Worm (Caenorhabditis elegans) whole organism, L4 larva: ENCODE data around the gene C11E4.8.
A peak's percentile ranks its signal among the peaks of the same experiment; 100 is the strongest.

Source experiments
- D1046.2 ChIP-seq: fragments of 200-800 bp; sonication (Bioruptor generic); IDR thresholded peaks from 2 replicates; pipeline ENCODE4 v1.3.6; 2022; ENCODE audit warnings: missing genetic modification characterization, missing compliant biosample characterization
- F26F4.8 ChIP-seq: fragments of 200-800 bp; sonication (Bioruptor generic); conservative IDR thresholded peaks from 2 replicates; pipeline ENCODE4 v1.3.6; 2022; ENCODE audit warnings: missing genetic modification characterization, missing compliant biosample characterization
- T20F7.1 ChIP-seq: fragments of 200-800 bp; sonication (Bioruptor generic); optimal IDR thresholded peaks from 2 replicates; lab custom pipeline; 2018; ENCODE audit warnings: mild to moderate bottlenecking, missing genetic modification characterization, missing compliant biosample characterization
- Y5F2A.4 ChIP-seq: fragments of 200-800 bp; sonication (Bioruptor generic); optimal IDR thresholded peaks from 2 replicates; lab custom pipeline; 2018; ENCODE audit warnings: mild to moderate bottlenecking, missing genetic modification characterization, missing compliant biosample characterization
- Y75B8A.6 ChIP-seq: fragments of 200-800 bp; sonication (Bioruptor generic); IDR thresholded peaks from 2 replicates; pipeline ENCODE4 v1.3.6; 2022; ENCODE audit warnings: missing genetic modification reagents, missing genetic modification characterization, missing compliant biosample characterization
- ZK546.5 ChIP-seq, 2 experiments: sonication (generic microtip); optimal IDR thresholded peaks; 2 replicates each; lab custom pipeline; 2017; ENCODE audit warnings: missing biosample characterization in 2 of 2, missing genetic modification characterization in 2 of 2
- aha-1 ChIP-seq: fragments of 150-350 bp; peaks from one replicate; lab custom pipeline; 2014; ENCODE audit warnings: missing biosample characterization, missing genetic modification characterization
- aly-2 ChIP-seq: sonication (generic microtip); optimal IDR thresholded peaks from 2 replicates; lab custom pipeline; 2018; ENCODE audit warnings: missing biosample characterization, missing genetic modification characterization
- arid-1 ChIP-seq: fragments of 200-800 bp; sonication (Bioruptor generic); conservative IDR thresholded peaks from 2 replicates; pipeline ENCODE4 v1.3.6; 2022; ENCODE audit warnings: missing genetic modification reagents, missing genetic modification characterization, missing compliant biosample characterization
- attf-4 ChIP-seq: sonication (generic microtip); optimal IDR thresholded peaks from 3 replicates; lab custom pipeline; 2017; ENCODE audit warnings: missing biosample characterization, missing genetic modification characterization
- ceh-28 ChIP-seq: fragments of 150-350 bp; optimal IDR thresholded peaks from 2 replicates; lab custom pipeline; 2014; ENCODE audit warnings: missing biosample characterization, missing genetic modification reagents, missing genetic modification characterization
- ceh-32 ChIP-seq: sonication (generic microtip); optimal IDR thresholded peaks from 2 replicates; lab custom pipeline; 2016; ENCODE audit warnings: mild to moderate bottlenecking, missing genetic modification characterization, missing compliant biosample characterization; ENCODE audit not compliant: poor library complexity
- daf-12 ChIP-seq: fragments of 150-350 bp; optimal IDR thresholded peaks from 2 replicates; lab custom pipeline; 2014; ENCODE audit warnings: missing biosample characterization, missing genetic modification reagents, missing genetic modification characterization
- daf-19 ChIP-seq: fragments of 200-800 bp; sonication (Bioruptor generic); conservative IDR thresholded peaks from 2 replicates; pipeline ENCODE4 v1.3.6; 2022; ENCODE audit warnings: missing genetic modification characterization, missing compliant biosample characterization
- daf-8 ChIP-seq: fragments of 200-800 bp; sonication (Bioruptor generic); IDR thresholded peaks from 2 replicates; pipeline ENCODE4 v1.3.6; 2022; ENCODE audit warnings: missing genetic modification characterization, missing compliant biosample characterization
- duxl-1 ChIP-seq: sonication (generic microtip); optimal IDR thresholded peaks from 2 replicates; lab custom pipeline; 2016; ENCODE audit warnings: mild to moderate bottlenecking, missing genetic modification characterization, moderate library complexity, missing compliant biosample characterization; ENCODE audit not compliant: poor library complexity
- dve-1 ChIP-seq: sonication (generic microtip); optimal IDR thresholded peaks from 2 replicates; lab custom pipeline; 2017; ENCODE audit warnings: antibody characterized with exemption, mild to moderate bottlenecking, missing genetic modification characterization, missing compliant biosample characterization; ENCODE audit not compliant: insufficient read depth
- fos-1 ChIP-seq: fragments of 150-350 bp; optimal IDR thresholded peaks from 2 replicates; lab custom pipeline; 2014; ENCODE audit warnings: missing biosample characterization, missing genetic modification characterization
- gei-8 ChIP-seq: fragments of 200-800 bp; sonication (Bioruptor generic); optimal IDR thresholded peaks from 2 replicates; lab custom pipeline; 2018; ENCODE audit warnings: mild to moderate bottlenecking, missing genetic modification characterization, missing compliant biosample characterization
- hif-1 ChIP-seq, 2 experiments: sonication (generic microtip); optimal IDR thresholded peaks; 2 replicates each; lab custom pipeline; 2016 to 2017; ENCODE audit warnings: missing compliant biosample characterization in 2 of 2, missing genetic modification characterization in 2 of 2, missing genetic modification reagents in 2 of 2, missing genotype in 2 of 2, mild to moderate bottlenecking in 1 of 2
- hlh-11 ChIP-seq: fragments of 200-800 bp; sonication (Bioruptor generic); optimal IDR thresholded peaks from 2 replicates; lab custom pipeline; 2018; ENCODE audit warnings: mild to moderate bottlenecking, missing genetic modification characterization, missing compliant biosample characterization
- hlh-30 ChIP-seq: sonication (generic microtip); optimal IDR thresholded peaks from 2 replicates; lab custom pipeline; 2017; ENCODE audit warnings: antibody characterized with exemption, mild to moderate bottlenecking, missing genetic modification characterization, missing compliant biosample characterization; ENCODE audit not compliant: insufficient read depth
- lim-7 ChIP-seq: fragments of 200-800 bp; sonication (Bioruptor generic); IDR thresholded peaks from 2 replicates; pipeline ENCODE4 v1.3.6; 2022; ENCODE audit warnings: missing genetic modification characterization, missing compliant biosample characterization
- lsy-2 ChIP-seq, 2 experiments: fragments of 150-350 bp in 1 of 2; sonication (generic microtip) in 1 of 2; optimal IDR thresholded peaks; 2 replicates each; lab custom pipeline; 2014 to 2017; ENCODE audit warnings: missing biosample characterization in 2 of 2, missing genetic modification characterization in 2 of 2
- madf-9 ChIP-seq: fragments of 200-800 bp; sonication (Bioruptor generic); conservative IDR thresholded peaks from 2 replicates; pipeline ENCODE4 v1.3.6; 2022; ENCODE audit warnings: missing genetic modification reagents, missing genetic modification characterization, missing compliant biosample characterization
- mdl-1 ChIP-seq, 2 experiments: fragments of 150-350 bp in 1 of 2; sonication (generic microtip) in 1 of 2; optimal IDR thresholded peaks; 2 replicates each; lab custom pipeline; 2014 to 2017; ENCODE audit warnings: missing biosample characterization in 2 of 2, missing genetic modification characterization in 2 of 2
- mdt-29 ChIP-seq: fragments of 200-800 bp; sonication (Bioruptor generic); IDR thresholded peaks from 2 replicates; pipeline ENCODE4 v1.3.6; 2022; ENCODE audit warnings: missing genetic modification reagents, missing genetic modification characterization, missing compliant biosample characterization
- mep-1 ChIP-seq: fragments of 150-350 bp; sonication (generic microtip); optimal IDR thresholded peaks from 3 replicates; lab custom pipeline; 2014; ENCODE audit warnings: missing biosample characterization, missing genetic modification characterization
- mxl-2 ChIP-seq: fragments of 200-800 bp; sonication (Bioruptor generic); conservative IDR thresholded peaks from 2 replicates; pipeline ENCODE4 v1.3.6; 2022; ENCODE audit warnings: missing genetic modification reagents, missing genetic modification characterization, missing compliant biosample characterization
- mxl-3 ChIP-seq: fragments of 200-800 bp; sonication (Bioruptor generic); optimal IDR thresholded peaks from 2 replicates; lab custom pipeline; 2018; ENCODE audit warnings: mild to moderate bottlenecking, missing genetic modification characterization, missing compliant biosample characterization
- nhr-10 ChIP-seq: fragments of 150-350 bp; optimal IDR thresholded peaks from 2 replicates; lab custom pipeline; 2014; ENCODE audit warnings: missing biosample characterization, missing genetic modification characterization
- nhr-111 ChIP-seq: fragments of 200-800 bp; sonication (Bioruptor generic); optimal IDR thresholded peaks from 2 replicates; lab custom pipeline; 2018; ENCODE audit warnings: mild to moderate bottlenecking, missing genetic modification characterization, missing compliant biosample characterization
- nhr-237 ChIP-seq: sonication (generic microtip); optimal IDR thresholded peaks from 2 replicates; lab custom pipeline; 2017; ENCODE audit warnings: missing biosample characterization, missing genetic modification characterization
- nhr-25 ChIP-seq: sonication (generic microtip); optimal IDR thresholded peaks from 2 replicates; lab custom pipeline; 2017; ENCODE audit warnings: missing genetic modification characterization, mild to moderate bottlenecking, missing compliant biosample characterization, antibody characterized with exemption, moderate library complexity, borderline replicate concordance; ENCODE audit not compliant: insufficient read depth
- nhr-28 ChIP-seq: fragments of 150-350 bp; optimal IDR thresholded peaks from 2 replicates; lab custom pipeline; 2014; ENCODE audit warnings: missing biosample characterization, missing genetic modification characterization
- nhr-76 ChIP-seq: fragments of 150-350 bp; optimal IDR thresholded peaks from 2 replicates; lab custom pipeline; 2014; ENCODE audit warnings: missing biosample characterization, missing genetic modification characterization
- pha-4 ChIP-seq, 2 experiments: fragments of 150-350 bp in 1 of 2; fragments of 200-800 bp in 1 of 2; sonication (Bioruptor generic) in 1 of 2; IDR thresholded peaks in 1 of 2; optimal IDR thresholded peaks in 1 of 2; 2 replicates each; pipeline versions ENCODE4 v1.3.6 to Lab custom; 2014 to 2022; ENCODE audit warnings: missing genetic modification characterization in 2 of 2, missing genetic modification reagents in 2 of 2, missing biosample characterization in 1 of 2, missing compliant biosample characterization in 1 of 2
- pqm-1 ChIP-seq: sonication (generic microtip); optimal IDR thresholded peaks from 2 replicates; lab custom pipeline; 2017; ENCODE audit warnings: missing biosample characterization, missing genetic modification characterization
- rbr-2 ChIP-seq: sonication (generic microtip); optimal IDR thresholded peaks from 2 replicates; lab custom pipeline; 2016; ENCODE audit warnings: missing genotype, missing genetic modification characterization, missing compliant biosample characterization
- saeg-2 ChIP-seq: fragments of 200-800 bp; sonication (Bioruptor generic); IDR thresholded peaks from 2 replicates; pipeline ENCODE4 v1.3.6; 2022; ENCODE audit warnings: missing genetic modification reagents, missing genetic modification characterization, missing compliant biosample characterization
- skn-1 ChIP-seq: fragments of 150-350 bp; optimal IDR thresholded peaks from 2 replicates; lab custom pipeline; 2014; ENCODE audit warnings: missing biosample characterization, missing genetic modification characterization
- snpc-4 ChIP-seq: fragments of 150-350 bp; optimal IDR thresholded peaks from 2 replicates; lab custom pipeline; 2014; ENCODE audit warnings: missing biosample characterization, missing genetic modification characterization
- spr-1 ChIP-seq: sonication (generic microtip); optimal IDR thresholded peaks from 2 replicates; lab custom pipeline; 2016; ENCODE audit warnings: mild to moderate bottlenecking, missing genetic modification characterization, missing compliant biosample characterization
- tra-1 ChIP-seq: fragments of 200-800 bp; sonication (Bioruptor generic); IDR thresholded peaks from 2 replicates; pipeline ENCODE4 v1.3.6; 2022; ENCODE audit warnings: missing genetic modification reagents, missing genetic modification characterization, missing compliant biosample characterization
- unc-130 ChIP-seq: sonication (generic microtip); optimal IDR thresholded peaks from 2 replicates; lab custom pipeline; 2016; ENCODE audit warnings: missing genetic modification reagents, missing genetic modification characterization, missing compliant biosample characterization
- unc-62 ChIP-seq, 3 experiments: fragments of 150-350 bp in 1 of 3; sonication (generic microtip); optimal IDR thresholded peaks in 2 of 3; peaks in 1 of 3; 1 replicate in 1 of 3; 2 replicates in 2 of 3; lab custom pipeline; 2014 to 2017; ENCODE audit warnings: missing biosample characterization in 3 of 3, missing genetic modification characterization in 3 of 3, missing genetic modification reagents in 3 of 3, missing genotype in 1 of 3
- vab-7 ChIP-seq: fragments of 200-800 bp; sonication (Bioruptor generic); IDR thresholded peaks from 2 replicates; pipeline ENCODE4 v1.3.6; 2022; ENCODE audit warnings: missing genetic modification reagents, missing genetic modification characterization, missing compliant biosample characterization
- zip-11 ChIP-seq: fragments of 200-800 bp; sonication (Bioruptor generic); IDR thresholded peaks from 2 replicates; pipeline ENCODE4 v1.3.6; 2022; ENCODE audit warnings: missing genetic modification characterization, missing compliant biosample characterization
- ztf-11 ChIP-seq: fragments of 150-350 bp; optimal IDR thresholded peaks from 2 replicates; lab custom pipeline; 2014; ENCODE audit warnings: missing biosample characterization, missing genetic modification characterization
- ztf-7 ChIP-seq: fragments of 150-350 bp; optimal IDR thresholded peaks from 2 replicates; lab custom pipeline; 2014; ENCODE audit warnings: missing biosample characterization, missing genetic modification characterization

The C11E4.8 gene

ce11 chrX:9622609-9623008, 2.4 kb downstream of the C11E4.8 start (continued):
- TF ChIP-seq hif-1 (tag; optimal IDR thresholded peaks at IDR 0.05; lab: Kevin White, UChicago) (no peak), madf-9 (GFP tag; lab: Robert Waterston, UW) (no peak), daf-12 (tag; lab: Kevin White, UChicago) (no peak), pha-4 (GFP tag; IDR thresholded peaks at IDR 0.05; lab: Robert Waterston, UW) (peak; percentile 85), pha-4 (tag; optimal IDR thresholded peaks at IDR 0.05; lab: Kevin White, UChicago) (no peak), nhr-25 (peak; percentile 20), mep-1 (tag; lab: Kevin White, UChicago) (no peak), attf-4 (tag; lab: Kevin White, UChicago) (no peak), zip-11 (GFP tag; lab: Robert Waterston, UW) (no peak), gei-8 (GFP tag; lab: Kevin White, UChicago) (peak; percentile 3), ztf-11 (tag; lab: Kevin White, UChicago) (no peak), tra-1 (GFP tag; lab: Robert Waterston, UW) (peak; percentile 80; the same call in 1 of the 2 replicates), mdt-29 (GFP tag; lab: Robert Waterston, UW) (peak; percentile 57; the same call in 1 of the 2 replicates), nhr-111 (GFP tag; lab: Kevin White, UChicago) (peak; percentile 5), rbr-2 (tag; lab: Kevin White, UChicago) (peak; percentile 44), pqm-1 (tag; lab: Kevin White, UChicago) (no peak), hlh-30 (tag; lab: Kevin White, UChicago) (peak; percentile 41), nhr-28 (tag; lab: Kevin White, UChicago) (no peak), arid-1 (GFP tag; lab: Robert Waterston, UW) (peak; percentile 53), Y5F2A.4 (GFP tag; lab: Kevin White, UChicago) (no peak), aly-2 (tag; lab: Kevin White, UChicago) (no peak), unc-130 (GFP tag; lab: Kevin White, UChicago) (peak; percentile 29), Y75B8A.6 (GFP tag; lab: Robert Waterston, UW) (no peak), vab-7 (GFP tag; lab: Robert Waterston, UW) (peak; percentile 82), saeg-2 (0 out of 2 replicates have a peak, but pooled peaks have one; percentile 32), spr-1 (tag; lab: Kevin White, UChicago) (peak; percentile 14), nhr-237 (no peak), T20F7.1 (GFP tag; lab: Kevin White, UChicago) (peak; percentile 19), daf-8 (GFP tag; lab: Robert Waterston, UW) (no peak), ZK546.5 (tag; optimal IDR thresholded peaks at IDR 0.05; lab: Kevin White, UChicago) (no peak), D1046.2 (GFP tag; lab: Robert Waterston, UW) (no peak; the same call in 1 of the 2 replicates), snpc-4 (tag; lab: Kevin White, UChicago) (no peak), nhr-76 (tag; lab: Kevin White, UChicago) (no peak), ceh-28 (tag; lab: Kevin White, UChicago) (no peak), dve-1 (no peak), nhr-10 (no peak), lsy-2 (tag; optimal IDR thresholded peaks at IDR 0.05; lab: Kevin White, UChicago) (no peak), mxl-3 (GFP tag; lab: Kevin White, UChicago) (peak; percentile 36), unc-62 (GFP tag; optimal IDR thresholded peaks at IDR 0.05 in 1 of 2; lab: Kevin White, UChicago) (no peak), unc-62 (tag; optimal IDR thresholded peaks at IDR 0.05; lab: Kevin White, UChicago) (no peak), F26F4.8 (GFP tag; lab: Robert Waterston, UW) (0 out of 2 replicates have a peak, but pooled peaks have one; percentile 47), daf-19 (GFP tag; lab: Robert Waterston, UW) (0 out of 2 replicates have a peak, but pooled peaks have one; percentile 24), fos-1 (tag; lab: Kevin White, UChicago) (no peak), aha-1 (tag; lab: Kevin White, UChicago) (peak; percentile 86), skn-1 (tag; lab: Kevin White, UChicago) (no peak), ceh-32 (tag; lab: Kevin White, UChicago) (no peak), lim-7 (GFP tag; lab: Robert Waterston, UW) (peak; percentile 86), ztf-7 (tag; lab: Kevin White, UChicago) (no peak), mxl-2 (GFP tag; lab: Robert Waterston, UW) (no peak), hlh-11 (tag; lab: Kevin White, UChicago) (no peak), mdl-1 (tag; optimal IDR thresholded peaks at IDR 0.05; lab: Kevin White, UChicago) (no peak), duxl-1 (tag; lab: Kevin White, UChicago) (peak; percentile 66)
